Worm (Caenorhabditis elegans) whole organism, L1 larva: ENCODE measurements around the gene ugt-66.

Experiments
- ceh-82 ChIP-seq, 3 experiments: fragments of 150-350 bp in 1 of 3; sonication (generic microtip) in 2 of 3; optimal IDR thresholded peaks; 2 replicates each; lab custom pipeline; 2014 to 2017; ENCODE audit warnings: missing biosample characterization in 3 of 3, missing genetic modification characterization in 3 of 3
- efl-3 ChIP-seq: fragments of 200-800 bp; sonication (Bioruptor generic); optimal IDR thresholded peaks from 2 replicates; lab custom pipeline; 2018; ENCODE audit warnings: mild to moderate bottlenecking, missing genetic modification characterization, missing compliant biosample characterization
- fkh-10 ChIP-seq: sonication (generic microtip); optimal IDR thresholded peaks from 2 replicates; lab custom pipeline; 2017; ENCODE audit warnings: missing biosample characterization, missing genetic modification reagents, missing genetic modification characterization
- lir-3 ChIP-seq: sonication (generic microtip); optimal IDR thresholded peaks from 2 replicates; lab custom pipeline; 2016; ENCODE audit warnings: mild to moderate bottlenecking, missing genetic modification characterization, moderate library complexity, missing compliant biosample characterization; ENCODE audit not compliant: poor library complexity
- nhr-28 ChIP-seq: fragments of 150-350 bp; optimal IDR thresholded peaks from 2 replicates; lab custom pipeline; 2014; ENCODE audit warnings: missing biosample characterization, missing genetic modification characterization
- nhr-71 ChIP-seq: sonication (generic microtip); optimal IDR thresholded peaks from 2 replicates; lab custom pipeline; 2016; ENCODE audit warnings: mild to moderate bottlenecking, missing genetic modification characterization, moderate library complexity, missing compliant biosample characterization
- nhr-76 ChIP-seq: sonication (generic microtip); optimal IDR thresholded peaks from 2 replicates; lab custom pipeline; 2017; ENCODE audit warnings: missing biosample characterization, missing genetic modification characterization
- snpc-4 ChIP-seq: fragments of 150-350 bp; optimal IDR thresholded peaks from 2 replicates; lab custom pipeline; 2014; ENCODE audit warnings: missing biosample characterization, missing genetic modification characterization
- unc-62 ChIP-seq: fragments of 150-350 bp; optimal IDR thresholded peaks from 2 replicates; lab custom pipeline; 2014; ENCODE audit warnings: missing biosample characterization, missing genetic modification reagents, missing genetic modification characterization
- unc-86 ChIP-seq: sonication (generic microtip); optimal IDR thresholded peaks from 2 replicates; lab custom pipeline; 2016; ENCODE audit warnings: missing genetic modification characterization, missing compliant biosample characterization

DNA sequence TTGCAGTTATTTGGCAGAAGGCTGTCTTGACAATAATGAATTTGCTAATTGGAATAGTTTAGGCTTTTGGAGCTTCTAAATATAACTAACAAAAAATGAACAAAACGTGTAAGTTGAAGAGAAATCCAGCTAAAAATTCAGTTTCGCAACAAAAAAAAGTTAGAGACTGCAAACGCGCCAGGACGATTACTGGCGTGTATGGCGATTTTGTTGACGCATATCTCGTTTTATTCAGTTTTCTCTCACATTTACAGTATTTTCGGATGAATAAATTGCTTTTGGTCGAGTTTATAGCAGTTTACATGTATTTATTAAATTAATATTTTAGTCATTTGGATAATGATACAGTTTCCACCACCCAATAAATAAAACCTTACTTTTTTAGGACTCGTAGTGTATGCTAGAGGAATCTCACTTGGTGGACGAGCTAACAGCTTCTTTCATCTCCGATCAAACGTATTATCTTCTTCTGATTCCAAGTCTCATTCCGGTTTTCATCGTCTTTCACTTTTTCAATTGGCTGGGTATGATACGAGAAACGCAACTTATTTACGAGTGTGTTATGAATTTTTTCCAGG lies 21.3 kb downstream of the ugt-66 start, which contains the start of the genes abcf-3 and F42A10.5:
- TF ChIP-seq nhr-76 (tag; lab: Kevin White, UChicago) (no peak), nhr-28 (tag; lab: Kevin White, UChicago) (no peak), unc-86 (tag; lab: Kevin White, UChicago) (peak; percentile 37), fkh-10 (GFP tag; lab: Kevin White, UChicago) (peak; percentile 57), efl-3 (GFP tag; lab: Kevin White, UChicago) (no peak), snpc-4 (tag; lab: Kevin White, UChicago) (no peak), nhr-71 (tag; lab: Kevin White, UChicago) (peak; percentile 84), unc-62 (no peak), ceh-82 (tag; optimal IDR thresholded peaks at IDR 0.05; lab: Kevin White, UChicago) (peak; percentile 67 to 80 (median 76)), lir-3 (tag; lab: Kevin White, UChicago) (no peak)
